Fruit fly (Drosophila melanogaster) whole organism, pupa: ENCODE measurements around the gene fend.

ENCODE experiments used
- CG10348 ChIP-seq: fragments of 200-800 bp; sonication (Bioruptor generic); IDR thresholded peaks from 2 replicates; pipeline ENCODE4 v1.3.6; 2022; ENCODE audit warnings: missing biosample characterization, missing genetic modification characterization
- CG12605 ChIP-seq: fragments of 200-800 bp; sonication (Bioruptor generic); IDR thresholded peaks from 2 replicates; pipeline ENCODE4 v1.3.6; 2022; ENCODE audit warnings: missing biosample characterization, missing genetic modification characterization
- CG13204 ChIP-seq: fragments of 200-800 bp; sonication (Bioruptor generic); optimal IDR thresholded peaks from 2 replicates; lab custom pipeline; 2018; ENCODE audit warnings: missing biosample characterization, mild to moderate bottlenecking, missing genetic modification characterization, moderate library complexity
- CG15710 ChIP-seq: fragments of 200-800 bp; sonication (Bioruptor generic); optimal IDR thresholded peaks from 2 replicates; lab custom pipeline; 2018; ENCODE audit warnings: missing biosample characterization, mild to moderate bottlenecking, missing genetic modification characterization, moderate library complexity
- CG32121 ChIP-seq: fragments of 200-800 bp; sonication (Bioruptor generic); IDR thresholded peaks from 2 replicates; pipeline ENCODE4 v1.3.6; 2022; ENCODE audit warnings: missing biosample characterization, missing genetic modification characterization
- CG34367 ChIP-seq: fragments of 200-800 bp; sonication (Bioruptor generic); optimal IDR thresholded peaks from 2 replicates; lab custom pipeline; 2018; ENCODE audit warnings: missing biosample characterization, mild to moderate bottlenecking, missing genetic modification characterization
- CG4496 ChIP-seq: fragments of 200-800 bp; sonication (Bioruptor generic); IDR thresholded peaks from 3 replicates; pipeline ENCODE4 v1.3.6; 2022; ENCODE audit warnings: missing biosample characterization, missing genetic modification characterization
- Pif1B ChIP-seq: fragments of 200-800 bp; sonication (Bioruptor generic); optimal IDR thresholded peaks from 3 replicates; lab custom pipeline; 2016; ENCODE audit warnings: missing biosample characterization, missing genetic modification characterization
- Snoo ChIP-seq: fragments of 200-800 bp; sonication (Bioruptor generic); optimal IDR thresholded peaks from 3 replicates; lab custom pipeline; 2017; ENCODE audit warnings: missing biosample characterization, mild to moderate bottlenecking, missing genetic modification characterization, inconsistent platforms
- fd96Ca ChIP-seq: fragments of 200-800 bp; sonication (Bioruptor generic); IDR thresholded peaks from 3 replicates; pipeline ENCODE4 v1.3.6; 2022; ENCODE audit warnings: missing biosample characterization, missing genetic modification characterization

dm6 chrX:9119671-9120364, 15.1 kb downstream of the fend start:
- TF ChIP-seq CG12605 (GFP tag; lab: Robert Waterston, UW) (no peak), fd96Ca (GFP tag; lab: Robert Waterston, UW) (no peak), CG4496 (GFP tag; lab: Robert Waterston, UW) (no peak), CG32121 (GFP tag; lab: Robert Waterston, UW) (no peak), CG15710 (tag; lab: Kevin White, UChicago) (no peak), CG10348 (no peak), Pif1B (no peak), Snoo (no peak), CG13204 (GFP tag; lab: Kevin White, UChicago) (no peak), CG34367 (tag; lab: Kevin White, UChicago) (no peak)
